Worm (Caenorhabditis elegans) whole organism, L1 larva: ENCODE results near the gene F25B5.3.

Experiments
- C04F5.9 ChIP-seq: sonication (generic microtip); optimal IDR thresholded peaks from 2 replicates; lab custom pipeline; 2016; ENCODE audit warnings: missing genetic modification characterization, missing compliant biosample characterization
- F16B12.6 ChIP-seq: fragments of 150-350 bp; optimal IDR thresholded peaks from 2 replicates; lab custom pipeline; 2014; ENCODE audit warnings: missing biosample characterization, missing genetic modification characterization
- aha-1 ChIP-seq: fragments of 150-350 bp; optimal IDR thresholded peaks from 2 replicates; lab custom pipeline; 2014; ENCODE audit warnings: missing biosample characterization, missing genetic modification characterization
- alr-1 ChIP-seq: fragments of 200-800 bp; sonication (Bioruptor generic); optimal IDR thresholded peaks from 2 replicates; lab custom pipeline; 2018; ENCODE audit warnings: borderline replicate concordance, mild to moderate bottlenecking, missing genetic modification characterization, missing compliant biosample characterization
- ama-1 ChIP-seq: fragments of 150-350 bp; optimal IDR thresholded peaks from 2 replicates; lab custom pipeline; 2014
- blmp-1 ChIP-seq: fragments of 150-350 bp; optimal IDR thresholded peaks from 2 replicates; lab custom pipeline; 2014; ENCODE audit warnings: missing biosample characterization, missing genetic modification characterization
- ceh-90 ChIP-seq: sonication (generic microtip); optimal IDR thresholded peaks from 2 replicates; lab custom pipeline; 2016; ENCODE audit warnings: missing genetic modification characterization, missing compliant biosample characterization
- ces-1 ChIP-seq: fragments of 150-350 bp; optimal IDR thresholded peaks from 2 replicates; lab custom pipeline; 2014; ENCODE audit warnings: missing biosample characterization, missing genetic modification reagents, missing genetic modification characterization
- dpl-1 ChIP-seq, 3 experiments: fragments of 150-350 bp in 2 of 3; sonication (generic microtip) in 1 of 3; optimal IDR thresholded peaks; 2 replicates each; lab custom pipeline; 2014 to 2017; ENCODE audit warnings: missing biosample characterization in 3 of 3, missing genetic modification characterization in 3 of 3, missing genetic modification reagents in 3 of 3
- efl-1 ChIP-seq, 4 experiments: fragments of 150-350 bp; optimal IDR thresholded peaks in 3 of 4; peaks in 1 of 4; 1 replicate in 1 of 4; 2 replicates in 3 of 4; lab custom pipeline; 2014; ENCODE audit warnings: missing biosample characterization in 2 of 4, missing genetic modification characterization in 2 of 4, missing genetic modification reagents in 2 of 4
- efl-3 ChIP-seq: fragments of 200-800 bp; sonication (Bioruptor generic); optimal IDR thresholded peaks from 2 replicates; lab custom pipeline; 2018; ENCODE audit warnings: mild to moderate bottlenecking, missing genetic modification characterization, missing compliant biosample characterization
- fkh-10 ChIP-seq: sonication (generic microtip); optimal IDR thresholded peaks from 2 replicates; lab custom pipeline; 2017; ENCODE audit warnings: missing biosample characterization, missing genetic modification reagents, missing genetic modification characterization
- fkh-4 ChIP-seq: sonication (generic microtip); optimal IDR thresholded peaks from 2 replicates; lab custom pipeline; 2016; ENCODE audit warnings: missing compliant biosample characterization, missing genetic modification characterization, borderline replicate concordance
- hpl-2 ChIP-seq: fragments of 150-350 bp; optimal IDR thresholded peaks from 2 replicates; lab custom pipeline; 2014; ENCODE audit warnings: missing biosample characterization, missing genetic modification reagents, missing genetic modification characterization
- lin-14 ChIP-seq: fragments of 200-800 bp; sonication (Bioruptor generic); optimal IDR thresholded peaks from 2 replicates; lab custom pipeline; 2018; ENCODE audit warnings: mild to moderate bottlenecking, missing genetic modification characterization, moderate library complexity, missing compliant biosample characterization
- lin-15B ChIP-seq: fragments of 150-350 bp; sonication (generic microtip); optimal IDR thresholded peaks from 3 replicates; lab custom pipeline; 2014; ENCODE audit warnings: missing biosample characterization, missing genetic modification characterization
- lin-35 ChIP-seq, 2 experiments: fragments of 150-350 bp; optimal IDR thresholded peaks; 2 replicates each; lab custom pipeline; 2014; ENCODE audit warnings: missing biosample characterization in 2 of 2, missing genetic modification characterization in 2 of 2, missing genetic modification reagents in 2 of 2
- lsy-2 ChIP-seq, 2 experiments: fragments of 150-350 bp; optimal IDR thresholded peaks; 2 replicates each; lab custom pipeline; 2014; ENCODE audit warnings: missing biosample characterization in 2 of 2, missing genetic modification characterization in 2 of 2
- mdl-1 ChIP-seq, 2 experiments: fragments of 150-350 bp; optimal IDR thresholded peaks; 2 replicates each; lab custom pipeline; 2014 to 2017; ENCODE audit warnings: missing biosample characterization in 2 of 2, missing genetic modification characterization in 2 of 2, inconsistent platforms in 1 of 2
- mep-1 ChIP-seq: fragments of 150-350 bp; optimal IDR thresholded peaks from 2 replicates; lab custom pipeline; 2014; ENCODE audit warnings: missing biosample characterization, missing genetic modification characterization
- nhr-19 ChIP-seq: fragments of 200-800 bp; sonication (Bioruptor generic); conservative IDR thresholded peaks from 2 replicates; pipeline ENCODE4 v1.3.6; 2022; ENCODE audit warnings: missing genetic modification characterization, missing compliant biosample characterization
- nhr-71 ChIP-seq: sonication (generic microtip); optimal IDR thresholded peaks from 2 replicates; lab custom pipeline; 2016; ENCODE audit warnings: mild to moderate bottlenecking, missing genetic modification characterization, moderate library complexity, missing compliant biosample characterization
- nhr-84 ChIP-seq: sonication (generic microtip); optimal IDR thresholded peaks from 2 replicates; lab custom pipeline; 2017; ENCODE audit warnings: missing biosample characterization, missing genetic modification characterization
- nhr-85 ChIP-seq: sonication (generic microtip); peaks from one replicate; lab custom pipeline; 2016; ENCODE audit warnings: missing genetic modification characterization, inconsistent platforms, missing compliant biosample characterization
- nhr-90 ChIP-seq: sonication (generic microtip); optimal IDR thresholded peaks from 2 replicates; lab custom pipeline; 2016; ENCODE audit warnings: mild to moderate bottlenecking, missing genetic modification characterization, missing compliant biosample characterization; ENCODE audit not compliant: poor library complexity
- rnt-1 ChIP-seq: sonication (generic microtip); optimal IDR thresholded peaks from 2 replicates; lab custom pipeline; 2016; ENCODE audit warnings: mild to moderate bottlenecking, missing genetic modification characterization, moderate library complexity, missing compliant biosample characterization
- snu-23 ChIP-seq: sonication (generic microtip); optimal IDR thresholded peaks from 2 replicates; lab custom pipeline; 2016; ENCODE audit warnings: missing genetic modification characterization, missing compliant biosample characterization
- sup-37 ChIP-seq: fragments of 200-800 bp; sonication (Bioruptor generic); optimal IDR thresholded peaks from 2 replicates; lab custom pipeline; 2018; ENCODE audit warnings: mild to moderate bottlenecking, missing genetic modification characterization, missing compliant biosample characterization
- unc-62 ChIP-seq: fragments of 150-350 bp; optimal IDR thresholded peaks from 2 replicates; lab custom pipeline; 2014; ENCODE audit warnings: missing biosample characterization, missing genetic modification reagents, missing genetic modification characterization
- vab-15 ChIP-seq: sonication (generic microtip); optimal IDR thresholded peaks from 2 replicates; lab custom pipeline; 2017; ENCODE audit warnings: missing genotype, mild to moderate bottlenecking, missing genetic modification characterization, missing compliant biosample characterization
- zag-1 ChIP-seq: fragments of 150-350 bp; optimal IDR thresholded peaks from 2 replicates; lab custom pipeline; 2014; ENCODE audit warnings: missing biosample characterization, missing genetic modification characterization
- zip-4 ChIP-seq: fragments of 200-800 bp; sonication (Bioruptor generic); optimal IDR thresholded peaks from 2 replicates; lab custom pipeline; 2018; ENCODE audit warnings: mild to moderate bottlenecking, missing genetic modification characterization, moderate library complexity, missing compliant biosample characterization
- ztf-11 ChIP-seq, 2 experiments: sonication (generic microtip); optimal IDR thresholded peaks; 2 replicates each; lab custom pipeline; 2016 to 2017; ENCODE audit warnings: missing genetic modification characterization in 2 of 2, missing biosample characterization in 1 of 2, missing compliant biosample characterization in 1 of 2

Gene F25B5.3

DNA sequence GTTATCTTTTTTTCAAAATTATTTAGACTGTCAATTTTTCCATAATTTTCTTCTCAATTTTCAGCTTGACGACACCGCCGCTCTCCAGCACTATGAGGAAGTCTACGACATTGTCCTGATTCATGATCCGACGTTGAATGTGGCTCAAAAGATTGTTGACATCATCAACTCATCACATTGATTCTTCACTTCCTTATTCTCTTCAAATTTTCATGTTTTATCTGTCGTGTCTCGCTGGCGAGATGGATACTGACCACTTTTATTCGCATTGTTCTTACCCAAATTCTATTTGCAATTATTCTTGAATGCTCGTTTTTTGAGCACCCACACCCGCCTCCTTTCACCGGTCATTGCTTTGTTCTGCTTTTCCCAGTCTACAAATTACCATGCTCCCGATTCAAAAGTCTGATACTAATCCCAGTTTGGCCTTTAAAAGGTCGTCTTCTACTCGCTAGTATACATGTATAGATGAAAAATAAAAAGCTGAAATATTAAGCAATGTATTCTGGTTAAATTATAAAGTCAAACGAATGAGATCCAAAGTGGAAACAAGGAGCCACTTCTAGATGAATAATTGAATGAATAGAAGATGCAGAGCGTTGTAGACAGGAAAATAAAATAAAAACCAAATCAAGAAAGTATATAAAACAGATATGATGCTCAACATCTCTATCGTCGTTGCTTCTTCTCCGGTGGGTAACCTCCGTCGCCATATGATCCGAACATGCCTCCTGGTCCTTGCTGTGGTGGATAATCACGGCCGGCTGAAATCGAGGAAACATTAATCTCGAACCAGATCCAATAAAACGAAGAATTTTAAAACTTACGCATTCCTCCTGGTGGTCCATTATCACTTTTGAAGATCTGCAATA, 4.6 kb downstream of the F25B5.3 start:
- TF ChIP-seq nhr-85 (peak; percentile 58), nhr-90 (tag; lab: Kevin White, UChicago) (peak; percentile 4), snu-23 (GFP tag; lab: Kevin White, UChicago) (peak; percentile 5), C04F5.9 (tag; lab: Kevin White, UChicago) (no peak), efl-1 (optimal IDR thresholded peaks at IDR 0.05; lab: Kevin White, UChicago) (no peak), efl-1 (GFP tag; optimal IDR thresholded peaks at IDR 0.05 in 1 of 2; lab: Kevin White, UChicago) (peak in 1 of 2 experiments; percentile 20), nhr-71 (tag; lab: Kevin White, UChicago) (peak; percentile 28), ces-1 (GFP tag; lab: Kevin White, UChicago) (no peak), lin-35 (GFP tag; optimal IDR thresholded peaks at IDR 0.05; lab: Kevin White, UChicago) (peak in 1 of 2 experiments; percentile 5), ama-1 (lab: Kevin White, UChicago) (peak; percentile 9)

DNA sequence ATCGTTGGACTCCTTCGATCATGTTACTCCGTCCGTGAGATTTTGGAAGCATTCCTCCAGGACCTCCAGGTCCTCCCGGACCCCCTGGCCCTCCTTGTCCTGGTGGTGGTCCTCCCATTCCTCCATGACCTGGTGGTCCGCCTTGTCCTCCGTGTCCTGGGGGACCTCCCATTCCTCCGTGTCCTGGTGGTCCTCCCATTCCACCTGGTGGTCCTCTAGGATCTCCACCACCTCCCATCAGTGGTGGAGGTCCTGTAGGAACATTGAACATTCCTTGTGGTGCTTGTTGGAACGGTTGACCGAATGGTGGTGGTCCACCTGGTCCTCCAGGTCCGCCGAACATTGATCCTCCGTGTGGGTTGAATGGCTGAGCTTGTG, 5.2 kb downstream of the F25B5.3 start:
- TF ChIP-seq alr-1 (tag; lab: Kevin White, UChicago) (no peak), vab-15 (tag; lab: Kevin White, UChicago) (no peak), fkh-10 (GFP tag; lab: Kevin White, UChicago) (no peak), nhr-19 (GFP tag; lab: Robert Waterston, UW) (no peak), hpl-2 (GFP tag; lab: Kevin White, UChicago) (no peak), fkh-4 (tag; lab: Kevin White, UChicago) (no peak), aha-1 (no peak), C04F5.9 (tag; lab: Kevin White, UChicago) (no peak), nhr-90 (tag; lab: Kevin White, UChicago) (no peak), ztf-11 (tag; optimal IDR thresholded peaks at IDR 0.05; lab: Kevin White, UChicago) (no peak), mdl-1 (tag; optimal IDR thresholded peaks at IDR 0.05; lab: Kevin White, UChicago) (no peak)

DNA sequence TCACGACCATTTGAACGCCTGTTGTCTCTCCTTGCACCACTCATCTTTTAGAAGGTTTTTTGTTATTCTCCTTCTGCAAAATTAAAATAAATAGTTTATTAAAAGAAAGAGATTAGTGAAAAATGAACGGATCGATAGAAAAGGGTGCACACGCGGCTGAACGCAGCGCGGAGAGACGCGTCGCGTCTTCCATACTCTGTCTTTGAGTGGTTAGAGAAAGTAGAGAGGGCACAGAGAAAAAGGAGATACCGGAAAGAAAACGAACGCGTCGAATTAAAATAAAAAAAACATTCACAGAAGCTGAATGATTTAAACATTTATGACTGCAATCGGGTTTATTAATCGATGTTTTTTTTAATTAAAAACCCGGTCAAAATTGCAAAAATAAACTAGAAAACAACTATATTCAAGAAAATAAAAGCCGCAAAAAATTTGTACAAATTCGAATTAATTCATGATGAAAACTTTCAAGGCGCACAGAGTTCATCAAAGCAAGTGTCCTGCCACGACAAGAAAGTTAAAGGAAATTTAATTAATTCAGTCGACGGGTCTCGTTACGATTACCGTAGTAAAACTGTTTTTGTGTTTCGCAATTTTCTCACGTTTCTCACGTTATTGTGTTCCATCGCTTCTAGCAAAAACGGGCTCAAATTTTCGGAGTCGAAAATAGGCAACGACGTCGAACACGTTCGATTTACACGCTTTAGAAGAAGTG, 9.6 kb downstream of the F25B5.3 start, which contains the start of the genes nono-1 and nop-1:
nono-1 (minus strand) TSS at position 75 of the 715 bp plus-strand sequence.
nop-1 (plus strand) TSS at position 551 of the 715 bp plus-strand sequence.
- no peak for TF ChIP-seq sup-37 (GFP tag; lab: Kevin White, UChicago)
- TF ChIP-seq nhr-84 = no peak
- TF ChIP-seq lin-14 (GFP tag; lab: Kevin White, UChicago) = peak; percentile 56
- no peak for TF ChIP-seq unc-62 (GFP tag; lab: Kevin White, UChicago)
- no peak for TF ChIP-seq zip-4 (GFP tag; lab: Kevin White, UChicago)
- TF ChIP-seq nhr-19 (GFP tag; lab: Robert Waterston, UW) = no peak
- TF ChIP-seq efl-3 = no peak
- no peak for TF ChIP-seq nhr-71 (tag; lab: Kevin White, UChicago)
- TF ChIP-seq ceh-90 (tag; lab: Kevin White, UChicago) = no peak
- peak; percentile 70 for TF ChIP-seq blmp-1 (tag; lab: Kevin White, UChicago)
- TF ChIP-seq mep-1 (tag; lab: Kevin White, UChicago) = peak; percentile 56

DNA sequence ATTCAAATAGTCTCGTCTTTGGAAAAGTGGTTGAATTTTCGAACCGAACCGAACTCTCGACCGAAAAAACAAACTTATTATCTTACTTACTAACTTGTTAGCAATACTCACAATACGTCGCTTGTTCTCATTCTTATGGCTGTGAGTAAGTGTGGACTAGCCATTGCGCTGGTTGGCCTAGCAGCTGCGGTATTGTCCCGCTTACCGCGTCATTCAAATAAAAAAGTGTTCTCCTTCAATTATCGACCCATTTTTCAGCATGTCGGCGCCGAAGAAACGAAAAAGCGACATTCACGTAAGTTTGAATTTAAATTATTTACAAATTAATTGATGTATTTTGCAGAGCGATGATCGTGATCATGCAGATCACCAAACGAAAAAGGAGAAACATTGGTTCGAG, 10.4 kb downstream of the F25B5.3 start:
- TF ChIP-seq F16B12.6 (tag; lab: Kevin White, UChicago) (no peak), lsy-2 (tag; optimal IDR thresholded peaks at IDR 0.05; lab: Kevin White, UChicago) (peak in 1 of 2 experiments; percentile 20), alr-1 (tag; lab: Kevin White, UChicago) (no peak), lin-15B (tag; lab: Kevin White, UChicago) (peak; percentile 6), rnt-1 (tag; lab: Kevin White, UChicago) (peak; percentile 39), zag-1 (tag; lab: Kevin White, UChicago) (no peak), lin-35 (GFP tag; optimal IDR thresholded peaks at IDR 0.05; lab: Kevin White, UChicago) (peak; percentile 56 to 90), dpl-1 (GFP tag; optimal IDR thresholded peaks at IDR 0.05; lab: Kevin White, UChicago) (peak; percentile 1 to 76 (median 71)), efl-1 (optimal IDR thresholded peaks at IDR 0.05; lab: Kevin White, UChicago) (peak; percentile 4 to 74), efl-1 (GFP tag; optimal IDR thresholded peaks at IDR 0.05 in 1 of 2; lab: Kevin White, UChicago) (peak; percentile 69 to 98), lin-14 (GFP tag; lab: Kevin White, UChicago) (peak; percentile 11), unc-62 (GFP tag; lab: Kevin White, UChicago) (no peak)
